Worm (Caenorhabditis elegans): Measurements from ENCODE around the gene C03H5.7.

- TF ChIP-seq dmd-4 (tag; optimal IDR thresholded peaks at IDR 0.05; ENCODE audit: borderline replicate concordance), result no peak
- TF ChIP-seq dve-1 (tag; optimal IDR thresholded peaks at IDR 0.05), result no peak
- no peak for TF ChIP-seq fkh-10 (GFP tag; optimal IDR thresholded peaks at IDR 0.05)
- TF ChIP-seq rnt-1 (tag; optimal IDR thresholded peaks at IDR 0.05), result no peak
- no peak for TF ChIP-seq nhr-11 (tag; optimal IDR thresholded peaks at IDR 0.05)
- TF ChIP-seq nhr-232 (tag; optimal IDR thresholded peaks at IDR 0.05), result no peak
- no peak for TF ChIP-seq npax-4 (tag; optimal IDR thresholded peaks at IDR 0.05)
These were observed 25.5 kb upstream of the C03H5.7 start for ce11 chrII:354494-354893.
